Fruit fly (Drosophila melanogaster) whole organism, pupa: Measurements from ENCODE around the gene ETHR.

Experiments used
- CG17806 ChIP-seq: fragments of 200-800 bp; sonication (Bioruptor generic); optimal IDR thresholded peaks from 2 replicates; lab custom pipeline; 2018; ENCODE audit warnings: missing biosample characterization, mild to moderate bottlenecking, missing genetic modification characterization, moderate library complexity
- CG4496 ChIP-seq: fragments of 200-800 bp; sonication (Bioruptor generic); IDR thresholded peaks from 3 replicates; pipeline ENCODE4 v1.3.6; 2022; ENCODE audit warnings: missing biosample characterization, missing genetic modification characterization
- CG8159 ChIP-seq: fragments of 200-800 bp; sonication (Bioruptor generic); optimal IDR thresholded peaks from 3 replicates; lab custom pipeline; 2018; ENCODE audit warnings: missing biosample characterization, mild to moderate bottlenecking, missing genetic modification characterization, moderate library complexity
- CG8301 ChIP-seq: fragments of 200-800 bp; sonication (Bioruptor generic); optimal IDR thresholded peaks from 2 replicates; lab custom pipeline; 2018; ENCODE audit warnings: missing biosample characterization, mild to moderate bottlenecking, missing genetic modification characterization
- Pif1B ChIP-seq: fragments of 200-800 bp; sonication (Bioruptor generic); optimal IDR thresholded peaks from 3 replicates; lab custom pipeline; 2016; ENCODE audit warnings: missing biosample characterization, missing genetic modification characterization
- rn ChIP-seq: fragments of 200-800 bp; sonication (Bioruptor generic); IDR thresholded peaks from 2 replicates; pipeline ENCODE4 v1.3.6; 2022; ENCODE audit warnings: missing biosample characterization, missing genetic modification characterization

dm6 chr3R:21199085-21199899 is 47.5 kb upstream of the ETHR start:
- no peak for TF ChIP-seq CG8159 (tag; lab: Kevin White, UChicago)
- no peak for TF ChIP-seq CG17806 (tag; lab: Kevin White, UChicago)
- no peak for TF ChIP-seq Pif1B
- no peak for TF ChIP-seq CG4496
- TF ChIP-seq CG8301 (tag; lab: Kevin White, UChicago) = no peak
- no peak for TF ChIP-seq rn
